Worm (Caenorhabditis elegans) whole organism, late embryonic: ENCODE data around the gene tag-243.

Experiments used
- C38D4.7 ChIP-seq: fragments of 200-800 bp; sonication (Bioruptor generic); optimal IDR thresholded peaks from 2 replicates; lab custom pipeline; 2018; ENCODE audit warnings: mild to moderate bottlenecking, missing genetic modification characterization, moderate library complexity, missing compliant biosample characterization
- F13H6.1 ChIP-seq: sonication (generic microtip); optimal IDR thresholded peaks from 2 replicates; lab custom pipeline; 2016; ENCODE audit warnings: missing genetic modification characterization, missing compliant biosample characterization
- nhr-11 ChIP-seq: fragments of 150-350 bp; optimal IDR thresholded peaks from 2 replicates; lab custom pipeline; 2014; ENCODE audit warnings: missing biosample characterization, missing genetic modification characterization

- TF ChIP-seq F13H6.1 (tag; lab: Kevin White, UChicago), result no peak
- no peak for TF ChIP-seq C38D4.7 (GFP tag; lab: Kevin White, UChicago)
- TF ChIP-seq nhr-11, result no peak
Observed at ce11 chrIII:4677466-4677865, 10.8 kb downstream of the tag-243 start, which contains the start of gene srg-10.
